Worm (Caenorhabditis elegans) whole organism, L3 larva: Measurements from ENCODE around the gene C07E3.8.

Source experiments
- ceh-28 ChIP-seq: fragments of 150-350 bp; optimal IDR thresholded peaks from 2 replicates; lab custom pipeline; 2014; ENCODE audit warnings: missing biosample characterization, missing genetic modification reagents, missing genetic modification characterization
- egl-27 ChIP-seq: sonication (generic microtip); optimal IDR thresholded peaks from 4 replicates; lab custom pipeline; 2017; ENCODE audit warnings: missing biosample characterization, missing genetic modification reagents, missing genetic modification characterization
- fkh-10 ChIP-seq: sonication (generic microtip); optimal IDR thresholded peaks from 2 replicates; lab custom pipeline; 2017; ENCODE audit warnings: missing biosample characterization, missing genetic modification reagents, missing genetic modification characterization
- lin-39 ChIP-seq: fragments of 150-350 bp; optimal IDR thresholded peaks from 2 replicates; lab custom pipeline; 2018; ENCODE audit warnings: missing biosample characterization, missing genetic modification reagents, missing genetic modification characterization
- nhr-23 ChIP-seq: fragments of 150-350 bp; optimal IDR thresholded peaks from 2 replicates; lab custom pipeline; 2014; ENCODE audit warnings: missing biosample characterization, missing genetic modification reagents, missing genetic modification characterization
- nhr-67 ChIP-seq: fragments of 150-350 bp; optimal IDR thresholded peaks from 2 replicates; lab custom pipeline; 2014; ENCODE audit warnings: missing biosample characterization, missing genetic modification characterization
- ztf-11 ChIP-seq: fragments of 150-350 bp; optimal IDR thresholded peaks from 2 replicates; lab custom pipeline; 2014; ENCODE audit warnings: missing biosample characterization, missing genetic modification characterization

ce11 chrII:10302646-10303045 is 49.4 kb upstream of the C07E3.8 start, which contains the start of gene clpp-1:
- TF ChIP-seq lin-39: no peak
- no peak for TF ChIP-seq nhr-67 (tag; lab: Kevin White, UChicago)
- TF ChIP-seq egl-27: no peak
- no peak for TF ChIP-seq ztf-11 (tag; lab: Kevin White, UChicago)
- TF ChIP-seq ceh-28: no peak
- TF ChIP-seq nhr-23 (tag; lab: Kevin White, UChicago): no peak
- TF ChIP-seq fkh-10 (GFP tag; lab: Kevin White, UChicago): no peak
